Worm (Caenorhabditis elegans) whole organism, L4 larva: ENCODE data around the gene glr-7.

Experiments used
- ces-1 ChIP-seq: fragments of 150-350 bp; sonication (generic microtip); optimal IDR thresholded peaks from 4 replicates; lab custom pipeline; 2014; ENCODE audit warnings: missing biosample characterization, missing genetic modification reagents, missing genetic modification characterization
- lin-39 ChIP-seq: fragments of 150-350 bp; optimal IDR thresholded peaks from 2 replicates; lab custom pipeline; 2014; ENCODE audit warnings: missing biosample characterization, missing genetic modification reagents, missing genetic modification characterization
- mep-1 ChIP-seq: fragments of 150-350 bp; sonication (generic microtip); optimal IDR thresholded peaks from 3 replicates; lab custom pipeline; 2014; ENCODE audit warnings: missing biosample characterization, missing genetic modification characterization
- nhr-10 ChIP-seq: fragments of 150-350 bp; optimal IDR thresholded peaks from 2 replicates; lab custom pipeline; 2014; ENCODE audit warnings: missing biosample characterization, missing genetic modification characterization
- nhr-237 ChIP-seq: sonication (generic microtip); optimal IDR thresholded peaks from 2 replicates; lab custom pipeline; 2017; ENCODE audit warnings: missing biosample characterization, missing genetic modification characterization
- nhr-28 ChIP-seq: fragments of 150-350 bp; optimal IDR thresholded peaks from 2 replicates; lab custom pipeline; 2014; ENCODE audit warnings: missing biosample characterization, missing genetic modification characterization
- set-16 ChIP-seq: fragments of 200-800 bp; sonication (Bioruptor generic); IDR thresholded peaks from 2 replicates; pipeline ENCODE4 v1.3.6; 2022; ENCODE audit warnings: missing genetic modification reagents, missing genetic modification characterization, missing compliant biosample characterization
- unc-130 ChIP-seq: sonication (generic microtip); optimal IDR thresholded peaks from 2 replicates; lab custom pipeline; 2016; ENCODE audit warnings: missing genetic modification reagents, missing genetic modification characterization, missing compliant biosample characterization

DNA sequence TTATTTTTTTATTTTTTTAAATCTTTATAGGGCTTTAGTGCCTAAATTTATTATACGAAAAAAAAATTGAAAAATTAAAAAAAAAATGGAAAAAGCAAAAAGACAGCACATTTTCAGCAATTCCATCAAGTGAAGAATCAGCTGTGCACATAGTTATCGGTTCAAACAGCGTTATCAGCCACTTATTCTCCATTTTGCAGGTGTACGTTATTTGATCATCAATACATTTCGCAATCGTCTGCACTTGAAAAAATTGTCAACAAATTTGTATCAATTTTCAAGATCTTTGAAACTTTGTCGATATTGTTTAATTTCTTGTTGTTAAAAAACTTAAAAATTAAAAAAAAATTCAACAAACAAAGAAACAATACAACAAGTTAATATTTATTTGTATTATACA, 20.1 kb upstream of the glr-7 start:
- TF ChIP-seq nhr-237 (no peak), lin-39 (tag; lab: Kevin White, UChicago) (no peak), ces-1 (no peak), unc-130 (GFP tag; lab: Kevin White, UChicago) (no peak), nhr-10 (tag; lab: Kevin White, UChicago) (no peak), nhr-28 (tag; lab: Kevin White, UChicago) (peak; percentile 64), mep-1 (tag; lab: Kevin White, UChicago) (no peak), set-16 (GFP tag; lab: Robert Waterston, UW) (no peak)
